Worm (Caenorhabditis elegans): ENCODE data around the gene E01G4.3.

E01G4.3 gene

DNA sequence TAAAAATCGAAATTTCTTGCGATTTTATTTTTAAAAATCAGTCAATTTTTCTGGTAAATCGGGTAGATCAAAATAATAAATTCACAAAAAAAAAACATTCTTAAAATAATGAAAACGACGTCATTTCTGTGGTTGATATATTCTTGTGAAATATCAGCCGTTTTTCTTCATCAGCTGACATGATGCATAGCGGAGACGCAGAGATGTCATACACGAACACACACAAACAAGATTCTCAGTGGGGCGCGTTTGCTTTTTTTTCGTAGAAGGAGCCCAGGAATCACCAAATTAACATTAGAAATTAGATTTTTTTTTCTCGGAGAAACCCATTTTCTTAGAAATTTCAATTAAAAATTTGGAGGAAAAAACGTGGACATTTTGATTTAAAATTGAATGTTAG, 21.7 kb downstream of the E01G4.3 start (continued):
- TF ChIP-seq Y53G8AR.9 (GFP tag; conservative IDR thresholded peaks at IDR 0.05): no peak
- no peak for TF ChIP-seq fkh-3 (tag; optimal IDR thresholded peaks at IDR 0.05)
- TF ChIP-seq D2030.7 (GFP tag; IDR thresholded peaks at IDR 0.05): no peak
- TF ChIP-seq ceh-79 (tag; optimal IDR thresholded peaks at IDR 0.05): no peak
- TF ChIP-seq chd-7 (tag; optimal IDR thresholded peaks at IDR 0.05): no peak
- TF ChIP-seq F10E7.11 (tag; optimal IDR thresholded peaks at IDR 0.05): no peak
- TF ChIP-seq attf-6 (GFP tag; IDR thresholded peaks at IDR 0.05): no peak
- TF ChIP-seq ekl-4 (GFP tag; IDR thresholded peaks at IDR 0.05): 0 out of 2 replicates have a peak, but pooled peaks have one; percentile 43
- TF ChIP-seq mcd-1 (GFP tag; IDR thresholded peaks at IDR 0.05): peak; percentile 92
- no peak for TF ChIP-seq F57A8.1 (GFP tag; optimal IDR thresholded peaks at IDR 0.05)
- TF ChIP-seq madf-3 (GFP tag; IDR thresholded peaks at IDR 0.05): no peak
- TF ChIP-seq F33H1.4 (GFP tag; IDR thresholded peaks at IDR 0.05): no peak
- TF ChIP-seq mxl-1 (tag; optimal IDR thresholded peaks at IDR 0.05): no peak
- TF ChIP-seq snpc-1.1 (tag; optimal IDR thresholded peaks at IDR 0.05; ENCODE audit: insufficient read depth): no peak
- TF ChIP-seq F57C9.4 (tag; optimal IDR thresholded peaks at IDR 0.05): no peak
- no peak for TF ChIP-seq T07F8.4 (tag; optimal IDR thresholded peaks at IDR 0.05)
- no peak for TF ChIP-seq F37B4.10 (GFP tag; IDR thresholded peaks at IDR 0.05)
- peak; percentile 86 for TF ChIP-seq pha-4 (tag; optimal IDR thresholded peaks at IDR 0.05)
- no peak for TF ChIP-seq lsy-27 (tag; optimal IDR thresholded peaks at IDR 0.05; ENCODE audit: borderline replicate concordance, insufficient read depth)
- TF ChIP-seq aptf-2 (GFP tag; conservative IDR thresholded peaks at IDR 0.05): no peak
- no peak for TF ChIP-seq aptf-3 (GFP tag; IDR thresholded peaks at IDR 0.05)
- no peak for TF ChIP-seq Y79H2A.3 (GFP tag; conservative IDR thresholded peaks at IDR 0.05)
- TF ChIP-seq lag-1 (GFP tag; IDR thresholded peaks at IDR 0.05): no peak
- no peak for TF ChIP-seq bed-2 (GFP tag; IDR thresholded peaks at IDR 0.05)
- TF ChIP-seq lin-40 (tag; optimal IDR thresholded peaks at IDR 0.05): peak; percentile 69
- TF ChIP-seq T26A5.8 (tag; optimal IDR thresholded peaks at IDR 0.05): no peak
- no peak; the same call in 1 of the 2 replicates for TF ChIP-seq dox-1 (GFP tag; IDR thresholded peaks at IDR 0.05)
- no peak for TF ChIP-seq nhr-27 (tag; optimal IDR thresholded peaks at IDR 0.05)
- TF ChIP-seq madf-6 (GFP tag; IDR thresholded peaks at IDR 0.05): no peak
- TF ChIP-seq somi-1 (GFP tag; optimal IDR thresholded peaks at IDR 0.05): peak; percentile 16
- no peak for TF ChIP-seq B0019.2 (GFP tag; conservative IDR thresholded peaks at IDR 0.05)
- TF ChIP-seq F39B2.1 (GFP tag; IDR thresholded peaks at IDR 0.05): no peak
- TF ChIP-seq sdz-38 (tag; optimal IDR thresholded peaks at IDR 0.05): no peak
- no peak for TF ChIP-seq Y53F4B.3 (GFP tag; IDR thresholded peaks at IDR 0.05)
- TF ChIP-seq gei-17 (GFP tag; optimal IDR thresholded peaks at IDR 0.05): no peak
- no peak for TF ChIP-seq hmg-20 (GFP tag; IDR thresholded peaks at IDR 0.05)
- TF ChIP-seq K11D2.4 (GFP tag; IDR thresholded peaks at IDR 0.05): no peak
- TF ChIP-seq hmg-1.2 (GFP tag; IDR thresholded peaks at IDR 0.05): peak; percentile 65
- TF ChIP-seq ztf-3 (GFP tag; optimal IDR thresholded peaks at IDR 0.05): no peak
- TF ChIP-seq ets-4 (GFP tag; optimal IDR thresholded peaks at IDR 0.05): no peak
- no peak for TF ChIP-seq nfyb-1 (GFP tag; IDR thresholded peaks at IDR 0.05)
- peak in 1 of 2 experiments; percentile 16 for TF ChIP-seq let-607 (tag; optimal IDR thresholded peaks at IDR 0.05)
- TF ChIP-seq nhr-80 (tag; optimal IDR thresholded peaks at IDR 0.05): peak; percentile 70
